Worm (Caenorhabditis elegans) whole organism, L2 larva: ENCODE measurements around the gene K01H12.4.

Experiments used
- R02D3.7 ChIP-seq: fragments of 150-350 bp; optimal IDR thresholded peaks from 2 replicates; lab custom pipeline; 2014; ENCODE audit warnings: missing biosample characterization, missing genetic modification characterization
- blmp-1 ChIP-seq: sonication (generic microtip); optimal IDR thresholded peaks from 2 replicates; lab custom pipeline; 2017; ENCODE audit warnings: missing genetic modification characterization, mild to moderate bottlenecking, missing compliant biosample characterization, antibody characterized with exemption, moderate library complexity; ENCODE audit not compliant: insufficient read depth

- TF ChIP-seq blmp-1 (tag; lab: Kevin White, UChicago), result no peak
- TF ChIP-seq R02D3.7 (tag; lab: Kevin White, UChicago), result no peak
Measured at ce11 chrIV:9728376-9728775, 15.5 kb downstream of the K01H12.4 start, which contains the start of gene nhr-100.
